Fruit fly (Drosophila melanogaster) whole organism, embryonic: Measurements from ENCODE around the gene CG31910.
A peak's percentile ranks its signal among the peaks of the same experiment; 100 is the strongest.

Experiments used
- CG10147 ChIP-seq: fragments of 200-800 bp; sonication (Bioruptor generic); optimal IDR thresholded peaks from 2 replicates; lab custom pipeline; 2019; ENCODE audit warnings: missing biosample characterization, mild to moderate bottlenecking, missing genetic modification characterization, moderate library complexity
- CG1024 ChIP-seq: fragments of 200-800 bp; sonication (Bioruptor generic); IDR thresholded peaks from 2 replicates; pipeline ENCODE4 v1.3.6; 2022; ENCODE audit warnings: missing biosample characterization, missing genetic modification characterization
- CG10267 ChIP-seq: fragments of 200-800 bp; sonication (Bioruptor generic); optimal IDR thresholded peaks from 2 replicates; lab custom pipeline; 2018; ENCODE audit warnings: missing biosample characterization, mild to moderate bottlenecking, missing genetic modification characterization, moderate library complexity
- CG12219 ChIP-seq: fragments of 200-800 bp; sonication (Bioruptor generic); optimal IDR thresholded peaks from 3 replicates; lab custom pipeline; 2018; ENCODE audit warnings: missing biosample characterization, mild to moderate bottlenecking, missing genetic modification characterization
- CG12769 ChIP-seq: fragments of 200-800 bp; sonication (Bioruptor generic); optimal IDR thresholded peaks from 2 replicates; lab custom pipeline; 2019; ENCODE audit warnings: missing biosample characterization, mild to moderate bottlenecking, missing genetic modification characterization, moderate library complexity
- CG13287 ChIP-seq: fragments of 200-800 bp; sonication (Bioruptor generic); IDR thresholded peaks from 2 replicates; pipeline ENCODE4 v1.3.6; 2022; ENCODE audit warnings: missing biosample characterization, missing genetic modification characterization; ENCODE audit not compliant: partially characterized antibody
- CG14441 ChIP-seq: fragments of 200-800 bp; sonication (Bioruptor generic); IDR thresholded peaks from 2 replicates; pipeline ENCODE4 v1.3.6; 2022; ENCODE audit warnings: missing biosample characterization, missing genetic modification characterization
- CG14710 ChIP-seq: fragments of 200-800 bp; sonication (Bioruptor generic); optimal IDR thresholded peaks from 3 replicates; lab custom pipeline; 2019; ENCODE audit warnings: missing biosample characterization, mild to moderate bottlenecking, missing genetic modification characterization, moderate library complexity
- CG15073 ChIP-seq: fragments of 200-800 bp; sonication (Bioruptor generic); optimal IDR thresholded peaks from 2 replicates; lab custom pipeline; 2016; ENCODE audit warnings: missing biosample characterization, missing genetic modification characterization
- CG15696 ChIP-seq: fragments of 200-800 bp; sonication (Bioruptor generic); optimal IDR thresholded peaks from 2 replicates; lab custom pipeline; 2019; ENCODE audit warnings: missing biosample characterization, mild to moderate bottlenecking, missing genetic modification characterization, moderate library complexity
- CG1603 ChIP-seq: fragments of 200-800 bp; sonication (Bioruptor generic); optimal IDR thresholded peaks from 2 replicates; lab custom pipeline; 2019; ENCODE audit warnings: missing biosample characterization, mild to moderate bottlenecking, missing genetic modification characterization, moderate library complexity
- CG18764 ChIP-seq: fragments of 200-800 bp; sonication (Bioruptor generic); optimal IDR thresholded peaks from 3 replicates; lab custom pipeline; 2016; ENCODE audit warnings: missing biosample characterization, missing genetic modification characterization
- CG30020 ChIP-seq: fragments of 200-800 bp; optimal IDR thresholded peaks from 2 replicates; lab custom pipeline; 2019; ENCODE audit warnings: missing biosample characterization, mild to moderate bottlenecking, missing genetic modification characterization, moderate library complexity
- CG30403 ChIP-seq: fragments of 200-800 bp; sonication (Bioruptor generic); optimal IDR thresholded peaks from 3 replicates; lab custom pipeline; 2016; ENCODE audit warnings: missing biosample characterization, missing genetic modification characterization
- CG31365 ChIP-seq: fragments of 200-800 bp; sonication (Bioruptor generic); optimal IDR thresholded peaks from 2 replicates; lab custom pipeline; 2018; ENCODE audit warnings: missing biosample characterization, mild to moderate bottlenecking, missing genetic modification characterization
- CG32532 ChIP-seq: fragments of 200-800 bp; sonication (Bioruptor generic); IDR thresholded peaks from 2 replicates; pipeline ENCODE4 v1.3.6; 2022; ENCODE audit warnings: missing biosample characterization, missing genetic modification characterization
- CG32767 ChIP-seq: fragments of 200-800 bp; sonication (Bioruptor generic); IDR thresholded peaks from 2 replicates; pipeline ENCODE4 v1.3.6; 2022; ENCODE audit warnings: missing biosample characterization, missing genetic modification characterization
- CG4730 ChIP-seq: fragments of 200-800 bp; sonication (Bioruptor generic); IDR thresholded peaks from 2 replicates; pipeline ENCODE4 v1.3.6; 2022; ENCODE audit warnings: missing biosample characterization, missing genetic modification characterization
- CG6175 ChIP-seq: fragments of 200-800 bp; sonication (Bioruptor generic); IDR thresholded peaks from 3 replicates; pipeline ENCODE4 v1.3.6; 2022; ENCODE audit warnings: missing biosample characterization, missing genetic modification characterization
- CG6813 ChIP-seq: fragments of 200-800 bp; sonication (Bioruptor generic); optimal IDR thresholded peaks from 2 replicates; lab custom pipeline; 2017; ENCODE audit warnings: missing biosample characterization, missing genetic modification characterization, mild to moderate bottlenecking, moderate library complexity, missing genetic modification reagents
- CG8359 ChIP-seq: fragments of 200-800 bp; sonication (Bioruptor generic); optimal IDR thresholded peaks from 2 replicates; lab custom pipeline; 2017; ENCODE audit warnings: missing biosample characterization, mild to moderate bottlenecking, missing genetic modification characterization, borderline replicate concordance
- CG9797 ChIP-seq: fragments of 200-800 bp; sonication (Bioruptor generic); optimal IDR thresholded peaks from 3 replicates; lab custom pipeline; 2018; ENCODE audit warnings: missing biosample characterization, mild to moderate bottlenecking, missing genetic modification characterization
- CkIIα-i1 ChIP-seq: fragments of 200-800 bp; sonication (Bioruptor generic); IDR thresholded peaks from 2 replicates; pipeline ENCODE4 v1.3.6; 2022; ENCODE audit warnings: missing biosample characterization, missing genetic modification characterization
- Doc3 ChIP-seq: fragments of 200-800 bp; sonication (Bioruptor generic); IDR thresholded peaks from 3 replicates; pipeline ENCODE4 v1.3.6; 2022; ENCODE audit warnings: missing biosample characterization, missing genetic modification characterization; ENCODE audit not compliant: partially characterized antibody
- Drgx ChIP-seq: fragments of 200-800 bp; sonication (Bioruptor generic); IDR thresholded peaks from 2 replicates; pipeline ENCODE4 v1.3.6; 2022; ENCODE audit warnings: missing biosample characterization, missing genetic modification characterization
- Ets65A ChIP-seq: fragments of 200-800 bp; sonication (Bioruptor generic); peaks from one replicate; lab custom pipeline; 2016; ENCODE audit warnings: missing biosample characterization, missing genetic modification characterization
- Fer3 ChIP-seq: fragments of 200-800 bp; sonication (Bioruptor generic); optimal IDR thresholded peaks from 2 replicates; lab custom pipeline; 2018; ENCODE audit warnings: missing biosample characterization, mild to moderate bottlenecking, missing genetic modification characterization, moderate library complexity
- HLH54F ChIP-seq: fragments of 200-800 bp; sonication (Bioruptor generic); optimal IDR thresholded peaks from 3 replicates; lab custom pipeline; 2016; ENCODE audit warnings: missing biosample characterization, missing genetic modification characterization
- Hsf ChIP-seq: fragments of 200-800 bp; sonication (Bioruptor generic); optimal IDR thresholded peaks from 3 replicates; lab custom pipeline; 2016; ENCODE audit warnings: missing biosample characterization, missing genetic modification characterization
- Nf-YC ChIP-seq: fragments of 200-800 bp; optimal IDR thresholded peaks from 3 replicates; lab custom pipeline; 2019; ENCODE audit warnings: missing biosample characterization, mild to moderate bottlenecking, missing genetic modification characterization, moderate library complexity
- Poxn ChIP-seq: fragments of 200-800 bp; sonication (Bioruptor generic); IDR thresholded peaks from 2 replicates; pipeline ENCODE4 v1.3.6; 2022; ENCODE audit warnings: missing biosample characterization, missing genetic modification characterization
- Rfx ChIP-seq: fragments of 200-800 bp; sonication (Bioruptor generic); IDR thresholded peaks from 2 replicates; pipeline ENCODE4 v1.3.6; 2022; ENCODE audit warnings: missing biosample characterization, missing genetic modification characterization
- al ChIP-seq: fragments of 200-800 bp; sonication (Bioruptor generic); IDR thresholded peaks from 2 replicates; pipeline ENCODE4 v1.3.6; 2022; ENCODE audit warnings: missing biosample characterization, missing genetic modification characterization
- amos ChIP-seq: fragments of 200-800 bp; sonication (Bioruptor generic); IDR thresholded peaks from 2 replicates; pipeline ENCODE4 v1.3.6; 2022; ENCODE audit warnings: missing biosample characterization, missing genetic modification characterization; ENCODE audit not compliant: partially characterized antibody
- ash1 ChIP-seq: fragments of 200-800 bp; sonication (Bioruptor generic); optimal IDR thresholded peaks from 2 replicates; lab custom pipeline; 2018; ENCODE audit warnings: missing biosample characterization, mild to moderate bottlenecking, missing genetic modification characterization
- chif ChIP-seq, 2 experiments: fragments of 200-800 bp; sonication (Bioruptor generic); optimal IDR thresholded peaks; 3 replicates each; lab custom pipeline; 2016; ENCODE audit warnings: missing biosample characterization in 2 of 2, missing genetic modification characterization in 2 of 2
- dmrt11E ChIP-seq: fragments of 200-800 bp; sonication (Bioruptor generic); optimal IDR thresholded peaks from 3 replicates; lab custom pipeline; 2018; ENCODE audit warnings: missing biosample characterization, mild to moderate bottlenecking, missing genetic modification characterization, moderate library complexity
- en ChIP-seq: fragments of 200-800 bp; sonication (Bioruptor generic); optimal IDR thresholded peaks from 2 replicates; lab custom pipeline; 2016; ENCODE audit warnings: missing biosample characterization, missing genetic modification characterization
- fd102C ChIP-seq: fragments of 200-800 bp; sonication (Bioruptor generic); optimal IDR thresholded peaks from 2 replicates; lab custom pipeline; 2018; ENCODE audit warnings: missing biosample characterization, mild to moderate bottlenecking, missing genetic modification characterization, moderate library complexity
- fd64A ChIP-seq: fragments of 200-800 bp; sonication (Bioruptor generic); optimal IDR thresholded peaks from 3 replicates; lab custom pipeline; 2018; ENCODE audit warnings: missing biosample characterization, mild to moderate bottlenecking, missing genetic modification characterization
- grn ChIP-seq: fragments of 200-800 bp; sonication (Bioruptor generic); optimal IDR thresholded peaks from 3 replicates; lab custom pipeline; 2017; ENCODE audit warnings: missing biosample characterization, missing genetic modification characterization
- gsb-n ChIP-seq: fragments of 200-800 bp; sonication (Bioruptor generic); optimal IDR thresholded peaks from 3 replicates; lab custom pipeline; 2018; ENCODE audit warnings: missing biosample characterization, mild to moderate bottlenecking, missing genetic modification characterization
- h ChIP-seq: fragments of >200 bp; optimal IDR thresholded peaks from 2 replicates; lab custom pipeline; 2017
- hth ChIP-seq: fragments of >200 bp; optimal IDR thresholded peaks from 2 replicates; lab custom pipeline; 2017; ENCODE audit warnings: inconsistent platforms
- oc ChIP-seq: fragments of 200-800 bp; sonication (Bioruptor generic); optimal IDR thresholded peaks from 2 replicates; lab custom pipeline; 2018; ENCODE audit warnings: missing biosample characterization, mild to moderate bottlenecking, missing genetic modification characterization, moderate library complexity
- pita ChIP-seq: fragments of 200-800 bp; sonication (Bioruptor generic); optimal IDR thresholded peaks from 2 replicates; lab custom pipeline; 2017; ENCODE audit warnings: missing biosample characterization, mild to moderate bottlenecking, missing genetic modification characterization
- rib ChIP-seq: fragments of 200-800 bp; sonication (Bioruptor generic); IDR thresholded peaks from 2 replicates; pipeline ENCODE4 v1.3.6; 2022; ENCODE audit warnings: missing biosample characterization, missing genetic modification characterization
- ro ChIP-seq: fragments of 200-800 bp; sonication (Bioruptor generic); IDR thresholded peaks from 2 replicates; pipeline ENCODE4 v1.3.6; 2022; ENCODE audit warnings: missing biosample characterization, missing genetic modification characterization
- sd ChIP-seq: fragments of 200-800 bp; sonication (Bioruptor generic); optimal IDR thresholded peaks from 3 replicates; lab custom pipeline; 2018; ENCODE audit warnings: missing biosample characterization, mild to moderate bottlenecking, missing genetic modification characterization, moderate library complexity
- sima ChIP-seq: fragments of 200-800 bp; sonication (Bioruptor generic); optimal IDR thresholded peaks from 2 replicates; lab custom pipeline; 2016; ENCODE audit warnings: missing biosample characterization, missing genetic modification characterization
- tap ChIP-seq: fragments of 200-800 bp; optimal IDR thresholded peaks from 3 replicates; lab custom pipeline; 2019; ENCODE audit warnings: missing biosample characterization, mild to moderate bottlenecking, missing genetic modification characterization, moderate library complexity
- yki ChIP-seq: fragments of >200 bp; optimal IDR thresholded peaks from 3 replicates; lab custom pipeline; 2018
- zen ChIP-seq: fragments of 200-800 bp; sonication (Bioruptor generic); optimal IDR thresholded peaks from 3 replicates; lab custom pipeline; 2018; ENCODE audit warnings: missing biosample characterization, mild to moderate bottlenecking, missing genetic modification characterization, moderate library complexity

The CG31910 gene

dm6 chr2L:6717460-6717859, 28.0 kb downstream of the CG31910 start, which contains the start of gene Aatf (continued):
- TF ChIP-seq amos (GFP tag; lab: Robert Waterston, UW) (peak; percentile 89), pita (GFP tag; lab: Kevin White, UChicago) (no peak), Nf-YC (no peak), CG18764 (GFP tag; lab: Kevin White, UChicago) (no peak), en (no peak), ash1 (GFP tag; lab: Kevin White, UChicago) (no peak), CkIIα-i1 (GFP tag; lab: Robert Waterston, UW) (no peak), CG32532 (GFP tag; lab: Robert Waterston, UW) (no peak), CG12219 (no peak), CG30403 (GFP tag; lab: Kevin White, UChicago) (no peak), gsb-n (tag; lab: Kevin White, UChicago) (no peak), rib (GFP tag; lab: Robert Waterston, UW) (no peak), al (GFP tag; lab: Robert Waterston, UW) (no peak), Fer3 (tag; lab: Kevin White, UChicago) (no peak), Hsf (no peak), CG10267 (tag; lab: Kevin White, UChicago) (peak; percentile 50), CG14441 (GFP tag; lab: Robert Waterston, UW) (no peak), CG10147 (no peak), grn (GFP tag; lab: Kevin White, UChicago) (no peak), CG14710 (peak; percentile 63), Rfx (GFP tag; lab: Robert Waterston, UW) (no peak), fd102C (GFP tag; lab: Kevin White, UChicago) (no peak), h (no peak), CG6813 (GFP tag; lab: Kevin White, UChicago) (no peak), zen (tag; lab: Kevin White, UChicago) (no peak), fd64A (GFP tag; lab: Kevin White, UChicago) (no peak), tap (tag; lab: Kevin White, UChicago) (no peak), CG9797 (GFP tag; lab: Kevin White, UChicago) (peak; percentile 90), Doc3 (GFP tag; lab: Robert Waterston, UW) (peak; percentile 74), CG15073 (no peak), chif (GFP tag; optimal IDR thresholded peaks at IDR 0.05; lab: Kevin White, UChicago) (no peak), sd (tag; lab: Kevin White, UChicago) (peak; percentile 55), CG31365 (tag; lab: Kevin White, UChicago) (no peak), CG12769 (tag; lab: Kevin White, UChicago) (no peak), CG32767 (GFP tag; lab: Robert Waterston, UW) (no peak), hth (no peak), CG8359 (GFP tag; lab: Kevin White, UChicago) (no peak), sima (no peak), Ets65A (GFP tag; lab: Kevin White, UChicago) (peak; percentile 51), CG6175 (GFP tag; lab: Robert Waterston, UW) (no peak), oc (tag; lab: Kevin White, UChicago) (no peak), yki (lab: Kevin White, UChicago) (no peak), CG4730 (GFP tag; lab: Robert Waterston, UW) (no peak), CG30020 (no peak), dmrt11E (tag; lab: Kevin White, UChicago) (no peak), ro (GFP tag; lab: Robert Waterston, UW) (no peak), Drgx (GFP tag; lab: Robert Waterston, UW) (no peak), CG13287 (GFP tag; lab: Robert Waterston, UW) (peak; percentile 95), CG1603 (tag; lab: Kevin White, UChicago) (peak; percentile 64), HLH54F (GFP tag; lab: Kevin White, UChicago) (no peak), Poxn (GFP tag; lab: Robert Waterston, UW) (no peak), CG1024 (GFP tag; lab: Robert Waterston, UW) (no peak), CG15696 (tag; lab: Kevin White, UChicago) (no peak)
